Worm (Caenorhabditis elegans) whole organism, late embryonic: ENCODE data around the gene col-119.

Experiments used
- F13H6.1 ChIP-seq: sonication (generic microtip); optimal IDR thresholded peaks from 2 replicates; lab custom pipeline; 2016; ENCODE audit warnings: missing genetic modification characterization, missing compliant biosample characterization
- K02D7.2 ChIP-seq: sonication (generic microtip); optimal IDR thresholded peaks from 2 replicates; lab custom pipeline; 2017; ENCODE audit warnings: mild to moderate bottlenecking, missing genetic modification characterization, missing compliant biosample characterization
- K09A11.1 ChIP-seq: sonication (generic microtip); optimal IDR thresholded peaks from 2 replicates; lab custom pipeline; 2017; ENCODE audit warnings: antibody characterized with exemption, mild to moderate bottlenecking, missing genetic modification characterization, missing compliant biosample characterization; ENCODE audit not compliant: insufficient read depth
- T23F11.4 ChIP-seq: fragments of 200-800 bp; sonication (Bioruptor generic); optimal IDR thresholded peaks from 2 replicates; lab custom pipeline; 2018; ENCODE audit warnings: mild to moderate bottlenecking, missing genetic modification characterization, missing compliant biosample characterization
- ahr-1 ChIP-seq: sonication (generic microtip); optimal IDR thresholded peaks from 2 replicates; lab custom pipeline; 2016; ENCODE audit warnings: missing genetic modification characterization, missing compliant biosample characterization
- ama-1 ChIP-seq: fragments of 150-350 bp; optimal IDR thresholded peaks from 2 replicates; lab custom pipeline; 2014
- ceh-18 ChIP-seq: sonication (generic microtip); optimal IDR thresholded peaks from 2 replicates; lab custom pipeline; 2016; ENCODE audit warnings: missing genetic modification characterization, missing compliant biosample characterization
- ceh-2 ChIP-seq: sonication (generic microtip); optimal IDR thresholded peaks from 2 replicates; lab custom pipeline; 2016; ENCODE audit warnings: missing genotype, missing genetic modification characterization, missing compliant biosample characterization
- ceh-22 ChIP-seq: sonication (generic microtip); optimal IDR thresholded peaks from 2 replicates; lab custom pipeline; 2017; ENCODE audit warnings: missing biosample characterization, missing genetic modification characterization
- ceh-24 ChIP-seq: sonication (generic microtip); optimal IDR thresholded peaks from 2 replicates; lab custom pipeline; 2016; ENCODE audit warnings: mild to moderate bottlenecking, missing genetic modification characterization, missing compliant biosample characterization
- ceh-31 ChIP-seq: sonication (generic microtip); optimal IDR thresholded peaks from 2 replicates; lab custom pipeline; 2016; ENCODE audit warnings: missing genetic modification characterization, missing compliant biosample characterization
- ceh-34 ChIP-seq: sonication (generic microtip); optimal IDR thresholded peaks from 2 replicates; lab custom pipeline; 2016; ENCODE audit warnings: mild to moderate bottlenecking, missing genetic modification characterization, missing compliant biosample characterization
- ceh-45 ChIP-seq: fragments of 200-800 bp; sonication (Bioruptor generic); IDR thresholded peaks from 2 replicates; pipeline ENCODE4 v1.3.6; 2022; ENCODE audit warnings: missing genetic modification reagents, missing genetic modification characterization, missing compliant biosample characterization
- ceh-48 ChIP-seq: sonication (generic microtip); optimal IDR thresholded peaks from 2 replicates; lab custom pipeline; 2016; ENCODE audit warnings: missing genetic modification characterization, inconsistent platforms, missing compliant biosample characterization
- ceh-6 ChIP-seq: fragments of 200-800 bp; sonication (Bioruptor generic); optimal IDR thresholded peaks from 2 replicates; lab custom pipeline; 2018; ENCODE audit warnings: mild to moderate bottlenecking, missing genetic modification characterization, missing compliant biosample characterization
- che-1 ChIP-seq: sonication (generic microtip); optimal IDR thresholded peaks from 2 replicates; lab custom pipeline; 2016; ENCODE audit warnings: mild to moderate bottlenecking, missing genetic modification characterization, missing compliant biosample characterization
- dmd-4 ChIP-seq: sonication (generic microtip); optimal IDR thresholded peaks from 2 replicates; lab custom pipeline; 2016; ENCODE audit warnings: borderline replicate concordance, missing genetic modification characterization, missing compliant biosample characterization
- dve-1 ChIP-seq: sonication (generic microtip); optimal IDR thresholded peaks from 2 replicates; lab custom pipeline; 2017; ENCODE audit warnings: antibody characterized with exemption, mild to moderate bottlenecking, missing genetic modification characterization, missing compliant biosample characterization
- ets-4 ChIP-seq: sonication (generic microtip); optimal IDR thresholded peaks from 2 replicates; lab custom pipeline; 2016; ENCODE audit warnings: missing genetic modification characterization, missing compliant biosample characterization
- eyg-1 ChIP-seq: sonication (generic microtip); optimal IDR thresholded peaks from 2 replicates; lab custom pipeline; 2016; ENCODE audit warnings: missing genotype, missing genetic modification characterization, missing compliant biosample characterization
- fkh-10 ChIP-seq: fragments of 150-350 bp; optimal IDR thresholded peaks from 2 replicates; lab custom pipeline; 2014; ENCODE audit warnings: missing biosample characterization, missing genetic modification reagents, missing genetic modification characterization
- gmeb-2 ChIP-seq: sonication (generic microtip); optimal IDR thresholded peaks from 2 replicates; lab custom pipeline; 2016; ENCODE audit warnings: missing genetic modification characterization, inconsistent platforms, missing compliant biosample characterization
- hlh-15 ChIP-seq: sonication (generic microtip); optimal IDR thresholded peaks from 2 replicates; lab custom pipeline; 2016; ENCODE audit warnings: missing genetic modification characterization, missing compliant biosample characterization
- hlh-30 ChIP-seq: sonication (generic microtip); optimal IDR thresholded peaks from 2 replicates; lab custom pipeline; 2017; ENCODE audit warnings: antibody characterized with exemption, missing genetic modification characterization, missing compliant biosample characterization; ENCODE audit not compliant: insufficient read depth
- hlh-6 ChIP-seq: sonication (generic microtip); optimal IDR thresholded peaks from 2 replicates; lab custom pipeline; 2016; ENCODE audit warnings: missing genotype, missing genetic modification characterization, missing compliant biosample characterization
- hlh-8 ChIP-seq: sonication (generic microtip); optimal IDR thresholded peaks from 2 replicates; lab custom pipeline; 2016; ENCODE audit warnings: missing genotype, missing genetic modification characterization, missing compliant biosample characterization
- lim-6 ChIP-seq: sonication (generic microtip); optimal IDR thresholded peaks from 2 replicates; lab custom pipeline; 2016; ENCODE audit warnings: missing genetic modification characterization, missing compliant biosample characterization
- madf-2 ChIP-seq: sonication (generic microtip); optimal IDR thresholded peaks from 2 replicates; lab custom pipeline; 2017; ENCODE audit warnings: missing genetic modification characterization, missing compliant biosample characterization
- nhr-11 ChIP-seq: fragments of 150-350 bp; optimal IDR thresholded peaks from 2 replicates; lab custom pipeline; 2014; ENCODE audit warnings: missing biosample characterization, missing genetic modification characterization
- nhr-232 ChIP-seq: sonication (generic microtip); optimal IDR thresholded peaks from 2 replicates; lab custom pipeline; 2016; ENCODE audit warnings: missing genetic modification characterization, missing compliant biosample characterization
- npax-4 ChIP-seq: sonication (generic microtip); optimal IDR thresholded peaks from 2 replicates; lab custom pipeline; 2016; ENCODE audit warnings: missing genetic modification characterization, missing compliant biosample characterization
- pag-3 ChIP-seq: sonication (generic microtip); optimal IDR thresholded peaks from 2 replicates; lab custom pipeline; 2016; ENCODE audit warnings: missing compliant biosample characterization, missing genetic modification characterization, borderline replicate concordance
- pat-9 ChIP-seq: fragments of 200-800 bp; sonication (Bioruptor generic); optimal IDR thresholded peaks from 2 replicates; lab custom pipeline; 2018; ENCODE audit warnings: mild to moderate bottlenecking, missing genetic modification characterization, moderate library complexity, missing compliant biosample characterization
- pax-1 ChIP-seq: fragments of 150-350 bp; optimal IDR thresholded peaks from 2 replicates; lab custom pipeline; 2014; ENCODE audit warnings: missing biosample characterization, missing genetic modification characterization
- pqm-1 ChIP-seq: sonication (generic microtip); optimal IDR thresholded peaks from 2 replicates; lab custom pipeline; 2016; ENCODE audit warnings: missing genetic modification characterization, missing compliant biosample characterization
- ref-2 ChIP-seq: sonication (generic microtip); optimal IDR thresholded peaks from 2 replicates; lab custom pipeline; 2016; ENCODE audit warnings: missing genetic modification characterization, missing compliant biosample characterization
- rnt-1 ChIP-seq: sonication (generic microtip); optimal IDR thresholded peaks from 2 replicates; lab custom pipeline; 2016; ENCODE audit warnings: missing genetic modification characterization, missing compliant biosample characterization
- syd-9 ChIP-seq: sonication (generic microtip); optimal IDR thresholded peaks from 2 replicates; lab custom pipeline; 2016; ENCODE audit warnings: mild to moderate bottlenecking, missing genetic modification characterization, moderate library complexity, missing compliant biosample characterization
- unc-55 ChIP-seq: sonication (generic microtip); optimal IDR thresholded peaks from 2 replicates; lab custom pipeline; 2017; ENCODE audit warnings: missing biosample characterization, missing genetic modification reagents, missing genetic modification characterization
- zip-5 ChIP-seq: sonication (generic microtip); optimal IDR thresholded peaks from 2 replicates; lab custom pipeline; 2016; ENCODE audit warnings: missing genetic modification characterization, missing compliant biosample characterization
- ztf-16 ChIP-seq: sonication (generic microtip); optimal IDR thresholded peaks from 2 replicates; lab custom pipeline; 2017; ENCODE audit warnings: missing genetic modification characterization, missing compliant biosample characterization

col-119 gene

ce11 chrIV:8979062-8979612 is 458 bp downstream of the col-119 start:
- peak; percentile 5 for TF ChIP-seq hlh-6 (tag; lab: Kevin White, UChicago)
- TF ChIP-seq pqm-1: no peak

ce11 chrIV:8978047-8978446 is 1.5 kb downstream of the col-119 start:
- TF ChIP-seq zip-5: no peak
- TF ChIP-seq ceh-18 (tag; lab: Kevin White, UChicago): peak; percentile 20

ce11 chrIV:8975331-8975625 is 4.3 kb downstream of the col-119 start, which contains the start of gene pdzd-8:
Gene pdzd-8, plus strand, starts transcription at chrIV:8975526.
- TF ChIP-seq ceh-22: no peak
- no peak for TF ChIP-seq gmeb-2 (tag; lab: Kevin White, UChicago)
- TF ChIP-seq unc-55 (GFP tag; lab: Kevin White, UChicago): no peak
- no peak for TF ChIP-seq dmd-4 (tag; lab: Kevin White, UChicago)
- TF ChIP-seq ahr-1 (tag; lab: Kevin White, UChicago): no peak
- TF ChIP-seq syd-9 (tag; lab: Kevin White, UChicago): no peak
- no peak for TF ChIP-seq hlh-6 (tag; lab: Kevin White, UChicago)
- TF ChIP-seq npax-4: no peak
- TF ChIP-seq T23F11.4 (GFP tag; lab: Kevin White, UChicago): no peak
- no peak for TF ChIP-seq nhr-232 (tag; lab: Kevin White, UChicago)
- no peak for TF ChIP-seq ceh-24 (tag; lab: Kevin White, UChicago)
- TF ChIP-seq ref-2 (tag; lab: Kevin White, UChicago): no peak
- no peak for TF ChIP-seq madf-2 (tag; lab: Kevin White, UChicago)
- no peak for TF ChIP-seq che-1 (tag; lab: Kevin White, UChicago)
- TF ChIP-seq hlh-15 (tag; lab: Kevin White, UChicago): no peak
- no peak for TF ChIP-seq hlh-8 (tag; lab: Kevin White, UChicago)
- no peak for TF ChIP-seq ama-1 (lab: Kevin White, UChicago)
- TF ChIP-seq ceh-2 (tag; lab: Kevin White, UChicago): no peak

ce11 chrIV:8974543-8975330 is 4.9 kb downstream of the col-119 start:
- TF ChIP-seq K09A11.1 (no peak), hlh-30 (tag; lab: Kevin White, UChicago) (peak; percentile 25)
- TF ChIP-seq, all 69 proteins: peak for 1

DNA sequence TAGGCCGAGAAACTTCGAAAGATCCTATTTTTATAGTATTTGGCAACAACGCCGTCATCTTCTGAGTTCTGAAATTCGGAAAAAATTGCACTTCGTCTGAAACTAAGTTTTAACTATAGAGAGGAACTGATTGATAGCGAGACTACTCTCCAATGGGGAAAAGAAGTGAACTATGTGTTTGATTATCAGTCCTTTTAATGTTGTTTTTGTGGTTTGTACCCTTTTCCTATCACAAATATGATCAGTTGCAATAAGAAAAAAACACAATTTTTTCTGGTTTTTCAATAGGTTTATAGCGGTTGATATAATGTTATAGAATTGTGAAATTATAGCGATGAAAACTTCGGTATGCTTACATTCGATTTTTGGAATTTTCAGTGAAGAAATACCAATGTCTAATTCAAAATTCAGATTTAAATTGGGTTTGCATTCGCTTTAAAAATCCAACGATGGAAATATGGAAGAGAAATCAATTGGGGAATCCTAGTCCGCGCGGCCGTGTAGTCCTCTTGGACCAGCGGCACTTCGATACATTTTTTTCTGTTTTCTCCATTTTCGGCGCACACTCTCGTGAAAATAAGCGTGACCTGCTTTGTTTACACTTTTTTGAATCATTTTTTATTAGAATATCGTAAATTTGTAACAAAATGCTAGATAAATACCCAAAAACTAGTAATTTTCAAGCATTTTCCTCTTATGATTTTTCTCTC is 6.2 kb downstream of the col-119 start, which contains the start of gene C53B4.3:
Gene C53B4.3, minus strand, starts transcription at position 464 of the 710 bp plus-strand sequence.
- TF ChIP-seq zip-5: peak; percentile 89
- TF ChIP-seq pat-9 (tag; lab: Kevin White, UChicago): no peak
- TF ChIP-seq madf-2 (tag; lab: Kevin White, UChicago): no peak
- no peak for TF ChIP-seq ceh-45 (GFP tag; lab: Robert Waterston, UW)
- no peak for TF ChIP-seq ceh-6 (GFP tag; lab: Kevin White, UChicago)
- TF ChIP-seq ama-1 (lab: Kevin White, UChicago): no peak
- no peak for TF ChIP-seq gmeb-2 (tag; lab: Kevin White, UChicago)
- TF ChIP-seq ets-4 (tag; lab: Kevin White, UChicago): peak; percentile 89
- no peak for TF ChIP-seq K02D7.2
- no peak for TF ChIP-seq dmd-4 (tag; lab: Kevin White, UChicago)
- no peak for TF ChIP-seq nhr-11 (tag; lab: Kevin White, UChicago)
- no peak for TF ChIP-seq che-1 (tag; lab: Kevin White, UChicago)
- TF ChIP-seq ceh-18 (tag; lab: Kevin White, UChicago): no peak
- peak; percentile 94 for TF ChIP-seq ceh-2 (tag; lab: Kevin White, UChicago)
- TF ChIP-seq ceh-34: peak; percentile 41
- TF ChIP-seq K09A11.1: no peak
- TF ChIP-seq F13H6.1: peak; percentile 69
- no peak for TF ChIP-seq pag-3
- no peak for TF ChIP-seq hlh-30 (tag; lab: Kevin White, UChicago)
- TF ChIP-seq lim-6 (tag; lab: Kevin White, UChicago): peak; percentile 75
- no peak for TF ChIP-seq ceh-48
- no peak for TF ChIP-seq eyg-1 (tag; lab: Kevin White, UChicago)
- TF ChIP-seq T23F11.4 (GFP tag; lab: Kevin White, UChicago): no peak
- TF ChIP-seq fkh-10: no peak
- TF ChIP-seq pax-1: no peak
- peak; percentile 43 for TF ChIP-seq ztf-16 (tag; lab: Kevin White, UChicago)
- peak; percentile 83 for TF ChIP-seq rnt-1 (tag; lab: Kevin White, UChicago)
- TF ChIP-seq ceh-31 (tag; lab: Kevin White, UChicago): peak; percentile 93
- TF ChIP-seq dve-1 (tag; lab: Kevin White, UChicago): no peak
